Fruit fly (Drosophila melanogaster) whole organism, embryonic: Measurements from ENCODE around the gene Mct1.
A peak's percentile ranks its signal among the peaks of the same experiment; 100 is the strongest.

Experiments
- Asciz ChIP-seq: fragments of 200-800 bp; sonication (Bioruptor generic); optimal IDR thresholded peaks from 2 replicates; lab custom pipeline; 2017; ENCODE audit warnings: missing biosample characterization, mild to moderate bottlenecking, missing genetic modification characterization, missing genetic modification reagents
- CG10543 ChIP-seq: fragments of 200-800 bp; sonication (Bioruptor generic); optimal IDR thresholded peaks from 3 replicates; lab custom pipeline; 2017; ENCODE audit warnings: missing biosample characterization, mild to moderate bottlenecking, missing genetic modification characterization, moderate library complexity
- CG11093 ChIP-seq: fragments of 200-800 bp; sonication (Bioruptor generic); IDR thresholded peaks from 3 replicates; pipeline ENCODE4 v1.3.6; 2022; ENCODE audit warnings: missing biosample characterization, missing genetic modification characterization
- CG14014 ChIP-seq: fragments of 200-800 bp; sonication (Bioruptor generic); IDR thresholded peaks from 2 replicates; pipeline ENCODE4 v1.3.6; 2022; ENCODE audit warnings: missing biosample characterization, missing genetic modification characterization
- CG17186 ChIP-seq: fragments of 200-800 bp; sonication (Bioruptor generic); optimal IDR thresholded peaks from 3 replicates; lab custom pipeline; 2017; ENCODE audit warnings: missing biosample characterization, missing genetic modification reagents, missing genetic modification characterization
- CG17361 ChIP-seq: fragments of 200-800 bp; sonication (Bioruptor generic); IDR thresholded peaks from 3 replicates; pipeline ENCODE4 v1.3.6; 2022; ENCODE audit warnings: missing biosample characterization, missing genetic modification characterization
- CG2889 ChIP-seq: fragments of 200-800 bp; sonication (Bioruptor generic); IDR thresholded peaks from 3 replicates; pipeline ENCODE4 v1.3.6; 2022; ENCODE audit warnings: missing biosample characterization, missing genetic modification characterization
- CG30020 ChIP-seq: fragments of 200-800 bp; optimal IDR thresholded peaks from 2 replicates; lab custom pipeline; 2019; ENCODE audit warnings: missing biosample characterization, mild to moderate bottlenecking, missing genetic modification characterization, moderate library complexity
- CG6765 ChIP-seq: fragments of 200-800 bp; sonication (Bioruptor generic); optimal IDR thresholded peaks from 3 replicates; lab custom pipeline; 2017; ENCODE audit warnings: missing biosample characterization, mild to moderate bottlenecking, missing genetic modification characterization
- CG7271 ChIP-seq: fragments of 200-800 bp; sonication (Bioruptor generic); optimal IDR thresholded peaks from 2 replicates; lab custom pipeline; 2018; ENCODE audit warnings: missing biosample characterization, mild to moderate bottlenecking, missing genetic modification characterization, moderate library complexity
- CG7987 ChIP-seq: fragments of 200-800 bp; sonication (Bioruptor generic); optimal IDR thresholded peaks from 2 replicates; lab custom pipeline; 2018; ENCODE audit warnings: missing biosample characterization, mild to moderate bottlenecking, missing genetic modification characterization, moderate library complexity
- CG8089 ChIP-seq: fragments of 200-800 bp; sonication (Bioruptor generic); optimal IDR thresholded peaks from 3 replicates; lab custom pipeline; 2016; ENCODE audit warnings: missing biosample characterization, missing genetic modification characterization
- D19B ChIP-seq: fragments of 200-800 bp; sonication (Bioruptor generic); optimal IDR thresholded peaks from 2 replicates; lab custom pipeline; 2017; ENCODE audit warnings: missing biosample characterization, mild to moderate bottlenecking, missing genetic modification characterization
- Dip3 ChIP-seq: fragments of 200-800 bp; sonication (Bioruptor generic); optimal IDR thresholded peaks from 3 replicates; lab custom pipeline; 2016; ENCODE audit warnings: missing biosample characterization, missing genetic modification characterization
- E2f2 ChIP-seq: fragments of 200-800 bp; sonication (Bioruptor generic); IDR thresholded peaks from 2 replicates; pipeline ENCODE4 v1.3.6; 2022; ENCODE audit warnings: missing biosample characterization, missing genetic modification characterization
- Gsc ChIP-seq: fragments of 200-800 bp; sonication (Bioruptor generic); IDR thresholded peaks from 2 replicates; pipeline ENCODE4 v1.3.6; 2022; ENCODE audit warnings: missing biosample characterization, missing genetic modification characterization
- HLH4C ChIP-seq: fragments of 200-800 bp; sonication (Bioruptor generic); IDR thresholded peaks from 3 replicates; pipeline ENCODE4 v1.3.6; 2022; ENCODE audit warnings: missing biosample characterization, missing genetic modification characterization; ENCODE audit not compliant: partially characterized antibody
- Hmr ChIP-seq: fragments of 200-800 bp; sonication (Bioruptor generic); optimal IDR thresholded peaks from 3 replicates; lab custom pipeline; 2017; ENCODE audit warnings: mild to moderate bottlenecking, missing biosample characterization, missing genetic modification reagents, missing genetic modification characterization
- Jarid2 ChIP-seq: fragments of 200-800 bp; sonication (Bioruptor generic); optimal IDR thresholded peaks from 3 replicates; lab custom pipeline; 2017; ENCODE audit warnings: mild to moderate bottlenecking, missing biosample characterization, missing genetic modification reagents, missing genetic modification characterization
- MBD-R2 ChIP-seq: fragments of 200-800 bp; sonication (Bioruptor generic); IDR thresholded peaks from 2 replicates; pipeline ENCODE4 v1.3.6; 2022; ENCODE audit warnings: missing biosample characterization, missing genetic modification characterization
- NC2α ChIP-seq: fragments of 200-800 bp; sonication (Bioruptor generic); optimal IDR thresholded peaks from 2 replicates; lab custom pipeline; 2016; ENCODE audit warnings: missing biosample characterization, missing genetic modification characterization
- NC2β ChIP-seq: fragments of 200-800 bp; sonication (Bioruptor generic); optimal IDR thresholded peaks from 2 replicates; lab custom pipeline; 2016; ENCODE audit warnings: missing biosample characterization, missing genetic modification characterization
- NFAT ChIP-seq: fragments of 200-800 bp; sonication (Bioruptor generic); IDR thresholded peaks from 2 replicates; pipeline ENCODE4 v1.3.6; 2022; ENCODE audit warnings: missing biosample characterization, missing genetic modification characterization
- Ptx1 ChIP-seq: fragments of 200-800 bp; sonication (Bioruptor generic); IDR thresholded peaks from 2 replicates; pipeline ENCODE4 v1.3.6; 2022; ENCODE audit warnings: missing biosample characterization, missing genetic modification characterization
- Sin3A ChIP-seq: fragments of >200 bp; optimal IDR thresholded peaks from 2 replicates; lab custom pipeline; 2018
- Trl ChIP-seq, 3 experiments: fragments of >200 bp in 2 of 3; fragments of 200-800 bp in 1 of 3; sonication (Bioruptor generic) in 1 of 3; optimal IDR thresholded peaks; 2 replicates in 1 of 3; 3 replicates in 2 of 3; lab custom pipeline; 2016 to 2017; ENCODE audit warnings: missing biosample characterization in 1 of 3, missing genetic modification characterization in 1 of 3
- Xrp1 ChIP-seq: fragments of 200-800 bp; sonication (Bioruptor generic); IDR thresholded peaks from 2 replicates; pipeline ENCODE4 v1.3.6; 2022; ENCODE audit warnings: missing biosample characterization, missing genetic modification characterization
- ase ChIP-seq: fragments of 200-800 bp; sonication (Bioruptor generic); IDR thresholded peaks from 3 replicates; pipeline ENCODE4 v1.3.6; 2022; ENCODE audit warnings: missing biosample characterization, missing genetic modification characterization
- bigmax ChIP-seq: fragments of 200-800 bp; sonication (Bioruptor generic); optimal IDR thresholded peaks from 2 replicates; lab custom pipeline; 2018; ENCODE audit warnings: missing biosample characterization, mild to moderate bottlenecking, missing genetic modification characterization
- bowl ChIP-seq: fragments of 200-800 bp; sonication (Bioruptor generic); IDR thresholded peaks from 2 replicates; pipeline ENCODE4 v1.3.6; 2022; ENCODE audit warnings: missing biosample characterization, missing genetic modification characterization
- btn ChIP-seq: fragments of 200-800 bp; sonication (Bioruptor generic); optimal IDR thresholded peaks from 2 replicates; lab custom pipeline; 2016; ENCODE audit warnings: missing biosample characterization, missing genetic modification characterization
- cas ChIP-seq: fragments of 200-800 bp; sonication (Bioruptor generic); IDR thresholded peaks from 2 replicates; pipeline ENCODE4 v1.3.6; 2022; ENCODE audit warnings: missing biosample characterization, missing genetic modification characterization
- cwo ChIP-seq: fragments of 200-800 bp; sonication (Bioruptor generic); optimal IDR thresholded peaks from 3 replicates; lab custom pipeline; 2017; ENCODE audit warnings: missing biosample characterization, missing genetic modification characterization, mild to moderate bottlenecking, moderate library complexity, missing genetic modification reagents
- dpn ChIP-seq, 2 experiments: fragments of 200-800 bp; sonication (Bioruptor generic); optimal IDR thresholded peaks; 3 replicates each; lab custom pipeline; 2016; ENCODE audit warnings: missing biosample characterization in 2 of 2, missing genetic modification characterization in 2 of 2
- esg ChIP-seq: fragments of 200-800 bp; sonication (Bioruptor generic); conservative IDR thresholded peaks from 2 replicates; pipeline ENCODE4 v1.3.6; 2022; ENCODE audit warnings: missing biosample characterization, missing genetic modification characterization
- exex ChIP-seq: fragments of 200-800 bp; sonication (Bioruptor generic); optimal IDR thresholded peaks from 4 replicates; lab custom pipeline; 2018; ENCODE audit warnings: missing biosample characterization, mild to moderate bottlenecking, missing genetic modification characterization, moderate library complexity
- gsb ChIP-seq: fragments of 200-800 bp; sonication (Bioruptor generic); IDR thresholded peaks from 2 replicates; pipeline ENCODE4 v1.3.6; 2022; ENCODE audit warnings: missing biosample characterization, missing genetic modification characterization
- jumu ChIP-seq: fragments of 200-800 bp; sonication (Bioruptor generic); optimal IDR thresholded peaks from 3 replicates; lab custom pipeline; 2016; ENCODE audit warnings: missing biosample characterization, missing genetic modification characterization
- kah ChIP-seq: fragments of 200-800 bp; sonication (Bioruptor generic); optimal IDR thresholded peaks from 2 replicates; lab custom pipeline; 2018; ENCODE audit warnings: missing biosample characterization, mild to moderate bottlenecking, missing genetic modification characterization
- kay ChIP-seq: fragments of 200-800 bp; sonication (Bioruptor generic); optimal IDR thresholded peaks from 2 replicates; lab custom pipeline; 2016; ENCODE audit warnings: missing biosample characterization, missing genetic modification characterization
- lmd ChIP-seq: fragments of 200-800 bp; sonication (Bioruptor generic); IDR thresholded peaks from 2 replicates; pipeline ENCODE4 v1.3.6; 2022; ENCODE audit warnings: missing biosample characterization, missing genetic modification characterization
- scrt ChIP-seq: fragments of 200-800 bp; sonication (Bioruptor generic); optimal IDR thresholded peaks from 2 replicates; lab custom pipeline; 2018; ENCODE audit warnings: missing biosample characterization, mild to moderate bottlenecking, missing genetic modification characterization, moderate library complexity
- slbo ChIP-seq: fragments of 200-800 bp; sonication (Bioruptor generic); IDR thresholded peaks from 2 replicates; pipeline ENCODE4 v1.3.6; 2022; ENCODE audit warnings: missing biosample characterization, missing genetic modification characterization
- slp2 ChIP-seq: fragments of 200-800 bp; sonication (Bioruptor generic); optimal IDR thresholded peaks from 2 replicates; lab custom pipeline; 2016; ENCODE audit warnings: missing biosample characterization, missing genetic modification characterization
- tap ChIP-seq: fragments of 200-800 bp; optimal IDR thresholded peaks from 3 replicates; lab custom pipeline; 2019; ENCODE audit warnings: missing biosample characterization, mild to moderate bottlenecking, missing genetic modification characterization, moderate library complexity
- tio ChIP-seq: fragments of 200-800 bp; sonication (Bioruptor generic); optimal IDR thresholded peaks from 2 replicates; lab custom pipeline; 2017; ENCODE audit warnings: missing biosample characterization, missing genetic modification characterization, inconsistent platforms
- unc-4 ChIP-seq: fragments of 200-800 bp; sonication (Bioruptor generic); IDR thresholded peaks from 2 replicates; pipeline ENCODE4 v1.3.6; 2022; ENCODE audit warnings: missing biosample characterization, missing genetic modification characterization; ENCODE audit not compliant: partially characterized antibody
- vvl ChIP-seq: fragments of 200-800 bp; sonication (Bioruptor generic); IDR thresholded peaks from 2 replicates; pipeline ENCODE4 v1.3.6; 2022; ENCODE audit warnings: missing biosample characterization, missing genetic modification characterization
- z ChIP-seq: fragments of 200-800 bp; sonication (Bioruptor generic); IDR thresholded peaks from 3 replicates; pipeline ENCODE4 v1.3.6; 2022; ENCODE audit warnings: missing biosample characterization, missing genetic modification characterization

The Mct1 gene

dm6 chrX:2145690-2146470, 43.1 kb upstream of the Mct1 start (continued):
- TF ChIP-seq kay (GFP tag; lab: Kevin White, UChicago) (no peak), Asciz (GFP tag; lab: Kevin White, UChicago) (no peak), CG8089 (GFP tag; lab: Kevin White, UChicago) (no peak), CG7271 (tag; lab: Kevin White, UChicago) (no peak), E2f2 (GFP tag; lab: Robert Waterston, UW) (peak; percentile 12; the same call in 1 of the 2 replicates), btn (no peak), CG17186 (no peak), unc-4 (GFP tag; lab: Robert Waterston, UW) (peak; percentile 76), scrt (GFP tag; lab: Kevin White, UChicago) (no peak), NFAT (GFP tag; lab: Robert Waterston, UW) (peak; percentile 36; the same call in 1 of the 2 replicates), Gsc (no peak), jumu (GFP tag; lab: Kevin White, UChicago) (peak; percentile 13), exex (tag; lab: Kevin White, UChicago) (no peak), cas (GFP tag; lab: Robert Waterston, UW) (0 out of 2 replicates have a peak, but pooled peaks have one; percentile 13), CG7987 (GFP tag; lab: Kevin White, UChicago) (no peak), Trl (optimal IDR thresholded peaks at IDR 0.05; lab: Kevin White, UChicago) (no peak), Trl (GFP tag; optimal IDR thresholded peaks at IDR 0.05; lab: Kevin White, UChicago) (peak; percentile 60), Ptx1 (GFP tag; lab: Robert Waterston, UW) (peak; percentile 39), CG17361 (GFP tag; lab: Robert Waterston, UW) (peak; percentile 51; the same call in 1 of the 3 replicates), tap (no peak), NC2β (no peak), MBD-R2 (GFP tag; lab: Robert Waterston, UW) (no peak; the same call in none of the 2 replicates), Sin3A (lab: Kevin White, UChicago) (no peak), Jarid2 (GFP tag; lab: Kevin White, UChicago) (no peak), CG2889 (GFP tag; lab: Robert Waterston, UW) (no peak), bowl (GFP tag; lab: Robert Waterston, UW) (no peak), Hmr (GFP tag; lab: Kevin White, UChicago) (peak; percentile 36), CG11093 (GFP tag; lab: Robert Waterston, UW) (no peak), cwo (GFP tag; lab: Kevin White, UChicago) (peak; percentile 12), vvl (GFP tag; lab: Robert Waterston, UW) (no peak; the same call in 1 of the 2 replicates), gsb (GFP tag; lab: Robert Waterston, UW) (no peak), ase (GFP tag; lab: Robert Waterston, UW) (no peak), lmd (GFP tag; lab: Robert Waterston, UW) (peak; percentile 35; the same call in 1 of the 2 replicates), bigmax (no peak), dpn (GFP tag; optimal IDR thresholded peaks at IDR 0.05; lab: Kevin White, UChicago) (peak; percentile 15 to 66), tio (GFP tag; lab: Kevin White, UChicago) (no peak), CG10543 (GFP tag; lab: Kevin White, UChicago) (peak; percentile 77), D19B (GFP tag; lab: Kevin White, UChicago) (peak; percentile 42), z (GFP tag; lab: Robert Waterston, UW) (no peak), CG6765 (GFP tag; lab: Kevin White, UChicago) (peak; percentile 32), CG30020 (no peak), CG14014 (GFP tag; lab: Robert Waterston, UW) (peak; percentile 27; the same call in 1 of the 2 replicates), esg (GFP tag; lab: Robert Waterston, UW) (0 out of 2 replicates have a peak, but pooled peaks have one; percentile 35), slp2 (no peak), HLH4C (GFP tag; lab: Robert Waterston, UW) (peak; percentile 69), Dip3 (GFP tag; lab: Kevin White, UChicago) (peak; percentile 40), kah (GFP tag; lab: Kevin White, UChicago) (no peak), NC2α (GFP tag; lab: Kevin White, UChicago) (no peak), Xrp1 (0 out of 2 replicates have a peak, but pooled peaks have one; percentile 5), slbo (peak; percentile 45)
